Fruit fly (Drosophila melanogaster) ovary, adult (tissue): ENCODE data around the gene CG31715.

Source experiments
- CG17801 ChIP-seq: fragments of 200-800 bp; optimal IDR thresholded peaks from 2 replicates; lab custom pipeline; 2019; ENCODE audit warnings: missing biosample characterization, mild to moderate bottlenecking, missing genetic modification characterization, moderate library complexity; ENCODE audit not compliant: partially characterized antibody

CG31715 gene

dm6 chr2L:10341405-10341804 is at the start of gene CG31715:
Gene CG31715 (plus strand): TSS chr2L:10341616.
- TF ChIP-seq CG17801 (GFP tag; lab: Kevin White, UChicago) = peak; percentile 33

DNA sequence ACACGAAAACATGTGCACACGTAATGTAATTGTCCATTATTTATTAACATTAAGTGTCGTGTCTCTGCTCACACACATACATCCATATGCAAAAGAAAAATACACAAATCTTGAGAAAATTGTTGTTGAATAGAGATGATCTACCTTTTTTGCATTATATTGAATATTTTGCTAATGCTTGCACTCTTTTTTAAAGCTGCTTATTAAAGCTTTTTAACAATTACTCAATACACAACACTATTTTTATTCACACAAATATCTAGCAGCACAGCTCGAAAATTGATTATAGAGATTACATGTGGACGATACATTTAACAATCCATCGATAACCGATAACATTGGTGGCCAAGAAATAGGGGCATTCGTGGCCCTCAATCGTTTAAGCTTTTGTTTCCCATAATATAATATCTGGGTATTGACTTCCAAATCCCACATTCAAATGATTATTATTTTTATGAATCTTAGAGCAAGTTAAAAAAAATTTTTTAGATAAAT is 49.3 kb upstream of the CG31715 start, which contains the start of gene Ufd4:
TSS of gene Ufd4 (minus strand) at position 300 of the 495 bp plus-strand sequence.
- TF ChIP-seq CG17801 (GFP tag; lab: Kevin White, UChicago) = peak; percentile 65

DNA sequence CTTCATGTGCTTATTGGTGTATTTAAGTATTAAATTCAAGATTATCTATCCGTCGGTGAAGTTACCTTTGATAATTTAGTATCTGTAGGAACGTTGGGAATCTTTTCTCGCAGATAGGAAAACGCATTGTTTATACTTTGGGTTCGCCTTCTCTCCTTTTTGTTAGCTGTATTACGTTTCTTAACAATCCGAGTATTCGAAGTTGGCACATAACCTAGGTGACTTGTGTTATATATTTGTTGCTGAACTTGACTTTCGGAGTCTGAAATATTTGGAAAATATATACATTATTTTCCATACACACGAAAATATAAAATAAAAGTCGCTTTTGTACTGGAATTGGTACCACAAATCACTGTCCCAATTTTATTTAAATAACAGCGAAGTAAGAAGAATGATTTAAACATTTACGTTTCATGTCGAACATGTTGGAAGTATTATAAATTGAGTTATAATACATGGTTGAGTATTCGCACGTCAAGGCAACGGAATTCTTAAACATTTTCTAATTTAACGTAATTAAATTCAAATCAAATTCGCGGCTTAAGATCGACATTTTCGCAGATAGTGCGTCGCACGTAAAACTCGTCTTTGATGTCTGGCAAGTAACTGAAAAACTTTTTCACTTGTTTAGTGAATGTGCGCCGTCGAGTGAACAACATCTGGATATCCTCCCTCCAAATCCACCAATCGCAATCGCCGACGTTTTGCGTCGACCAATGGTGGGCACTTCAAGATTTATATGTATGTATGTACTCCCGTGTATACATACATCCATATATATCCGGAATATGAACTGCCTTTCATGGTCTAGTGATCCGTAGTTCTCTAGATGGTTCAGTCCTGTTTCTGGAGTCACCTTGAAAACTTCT is 46.4 kb upstream of the CG31715 start, which contains the start of gene Hand:
TSS of gene Hand (minus strand) at position 588 of the 872 bp plus-strand sequence.
- TF ChIP-seq CG17801 (GFP tag; lab: Kevin White, UChicago) = no peak

DNA sequence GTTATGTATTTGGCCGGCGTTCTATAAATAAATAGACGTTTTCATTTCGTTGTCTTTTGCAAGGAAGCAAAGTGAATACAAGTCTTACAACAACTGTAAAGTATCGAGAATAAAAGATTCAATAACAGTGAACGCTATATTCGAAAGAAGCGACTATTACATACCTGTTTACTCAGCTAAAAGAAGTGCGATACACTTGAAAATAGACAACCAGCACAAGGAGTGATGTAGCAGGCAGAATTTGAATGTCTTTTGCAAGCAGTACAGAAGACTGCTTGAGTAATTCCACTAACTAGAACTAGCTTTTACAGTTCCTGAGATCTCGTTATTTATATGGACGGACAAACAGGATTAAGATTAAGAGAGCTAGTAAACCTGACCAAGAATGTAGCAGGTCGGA is 43.1 kb upstream of the CG31715 start:
- no peak for TF ChIP-seq CG17801 (GFP tag; lab: Kevin White, UChicago)

DNA sequence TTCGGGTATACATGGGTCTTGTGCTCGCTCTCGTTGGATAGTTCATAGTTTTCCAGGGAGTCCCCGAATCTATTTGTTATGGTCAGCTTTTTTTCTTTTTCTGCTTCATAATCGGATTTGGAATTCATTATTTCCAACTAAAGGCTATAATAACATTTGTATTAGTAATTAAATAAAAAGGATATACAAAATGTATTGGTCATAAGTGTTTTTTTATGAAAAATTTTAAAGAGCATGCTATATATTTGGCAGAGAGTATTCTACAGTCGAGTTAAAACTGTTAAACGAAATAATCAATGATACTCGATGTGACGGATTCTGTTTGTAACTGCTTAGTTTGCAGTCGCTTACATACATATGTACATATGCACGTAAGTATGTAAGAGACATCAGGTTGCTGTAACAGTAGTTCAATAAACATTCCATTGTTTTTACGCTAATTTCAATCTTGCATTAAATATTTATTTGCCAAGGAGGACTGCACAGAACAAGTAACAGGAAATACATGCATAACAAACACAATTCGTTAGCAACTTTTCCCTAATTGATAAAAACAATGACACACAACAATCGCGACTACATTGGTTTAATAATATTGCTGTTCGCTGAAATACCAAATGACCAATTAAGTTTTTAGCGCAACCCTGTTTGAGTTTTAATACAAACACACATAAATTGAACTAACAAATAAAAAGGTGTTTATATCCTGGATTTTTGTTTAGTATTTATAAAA is 42.2 kb upstream of the CG31715 start:
- no peak for TF ChIP-seq CG17801 (GFP tag; lab: Kevin White, UChicago)

dm6 chr2L:10299810-10300147 is 41.6 kb upstream of the CG31715 start, which contains the start of gene CYLD:
Gene CYLD (minus strand): TSS chr2L:10299847.
- peak; percentile 66 for TF ChIP-seq CG17801 (GFP tag; lab: Kevin White, UChicago)

DNA sequence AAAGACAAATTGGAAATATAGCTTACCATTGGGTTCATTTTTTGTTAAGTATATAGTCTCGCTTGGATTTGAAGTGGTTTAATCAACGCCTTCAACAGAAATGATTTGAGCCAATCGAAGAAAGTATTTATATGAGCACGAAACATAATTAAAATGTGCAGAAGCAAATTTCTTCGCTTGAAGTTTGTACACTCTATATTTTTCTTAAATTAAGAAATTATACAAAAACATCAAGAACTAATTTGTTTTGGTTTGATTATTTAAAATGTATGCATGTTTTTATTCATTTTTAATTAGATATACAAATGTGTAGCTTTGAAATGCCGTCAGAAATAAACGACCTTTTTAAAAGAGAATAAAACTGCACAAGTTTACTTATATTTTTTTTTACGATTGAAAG is 39.5 kb upstream of the CG31715 start, which contains the start of gene CG13138:
TSS of gene CG13138 (minus strand) at position 101 of the 400 bp plus-strand sequence.
- no peak for TF ChIP-seq CG17801 (GFP tag; lab: Kevin White, UChicago)

- no peak for TF ChIP-seq CG17801 (GFP tag; lab: Kevin White, UChicago)
These were observed 37.6 kb upstream of the CG31715 start, which contains the start of gene nmd for dm6 chr2L:10303786-10304185. Gene nmd (minus strand): TSS chr2L:10303947.

- no peak for TF ChIP-seq CG17801 (GFP tag; lab: Kevin White, UChicago)
These were observed 35.8 kb upstream of the CG31715 start for dm6 chr2L:10305538-10306147.

DNA sequence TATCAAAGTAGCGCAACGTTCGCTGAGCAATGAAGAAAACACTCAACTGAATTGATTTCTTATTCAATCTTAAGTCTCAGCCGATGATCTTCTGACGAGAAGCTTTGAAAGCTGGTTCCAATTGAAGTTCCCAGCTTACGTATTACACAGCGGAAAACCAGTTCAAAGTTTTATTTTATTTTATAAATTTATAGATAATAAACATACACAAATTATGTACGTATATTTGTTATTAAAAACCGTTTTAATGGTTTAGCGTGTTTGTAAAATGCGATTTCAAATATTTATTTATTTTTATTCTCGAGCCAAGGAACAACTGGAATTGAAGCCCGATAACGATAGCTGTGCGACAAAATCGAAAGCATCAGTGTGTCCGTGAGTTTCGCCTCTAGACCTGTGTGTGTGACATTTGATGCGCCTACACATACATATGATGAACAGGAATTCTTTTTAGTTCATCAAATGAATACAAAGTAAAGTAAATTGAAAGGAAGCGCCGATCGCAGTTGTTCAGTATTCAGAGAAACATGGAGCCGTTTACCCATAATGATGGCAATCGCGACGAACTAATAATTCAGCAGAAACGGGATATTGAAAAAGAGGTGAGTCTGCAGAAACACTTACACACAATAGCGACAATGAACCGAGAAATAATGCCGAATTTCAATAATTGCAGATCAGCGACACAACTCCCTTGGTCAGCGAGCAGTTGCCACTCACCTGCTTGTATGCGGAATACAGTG is 34.7 kb upstream of the CG31715 start, which contains the start of the genes CG5390 and CG4968:
TSS of gene CG5390 (minus strand) at position 77 of the 743 bp plus-strand sequence.
TSS of gene CG4968 (plus strand) at position 405 of the 743 bp plus-strand sequence.
- peak; percentile 87 for TF ChIP-seq CG17801 (GFP tag; lab: Kevin White, UChicago)

- TF ChIP-seq CG17801 (GFP tag; lab: Kevin White, UChicago) = no peak
These were observed 30.6 kb upstream of the CG31715 start, which contains the start of gene Cdk5alpha for dm6 chr2L:10310614-10311382. Gene Cdk5alpha (minus strand): TSS chr2L:10310956.

dm6 chr2L:10311822-10312221 is 29.6 kb upstream of the CG31715 start:
- no peak for TF ChIP-seq CG17801 (GFP tag; lab: Kevin White, UChicago)
